Worm (Caenorhabditis elegans): ENCODE measurements around the gene rol-8.

The rol-8 gene

ce11 chrII:7562616-7563015 is 18.7 kb downstream of the rol-8 start:
- TF ChIP-seq nhr-120 (GFP tag; IDR thresholded peaks at IDR 0.05) (no peak), akir-1 (GFP tag; optimal IDR thresholded peaks at IDR 0.05) (no peak), ceh-100 (GFP tag; IDR thresholded peaks at IDR 0.05) (no peak), rcor-1 (GFP tag; IDR thresholded peaks at IDR 0.05) (no peak), cebp-1 (GFP tag; IDR thresholded peaks at IDR 0.05) (no peak), cebp-1 (tag; optimal IDR thresholded peaks at IDR 0.05) (no peak), rpc-1 (optimal IDR thresholded peaks at IDR 0.05) (no peak), rpc-1 (tag; optimal IDR thresholded peaks at IDR 0.05) (no peak), ZK185.1 (tag; optimal IDR thresholded peaks at IDR 0.05; ENCODE audit: poor library complexity, severe bottlenecking) (no peak), ceh-79 (tag; optimal IDR thresholded peaks at IDR 0.05) (no peak), nhr-80 (tag; optimal IDR thresholded peaks at IDR 0.05) (no peak), repo-1 (tag; optimal IDR thresholded peaks at IDR 0.05) (no peak), xnd-1 (tag; optimal IDR thresholded peaks at IDR 0.05) (no peak), dpff-1 (tag; optimal IDR thresholded peaks at IDR 0.05) (no peak)

ce11 chrII:7570305-7570704 is 26.4 kb downstream of the rol-8 start, which contains the start of gene F35D2.3:
Gene F35D2.3 (plus strand): TSS chrII:7570605.
- no peak for TF ChIP-seq pha-4 (tag; optimal IDR thresholded peaks at IDR 0.05)
- TF ChIP-seq mes-4 (tag; optimal IDR thresholded peaks at IDR 0.05): no peak
- TF ChIP-seq ztf-6 (GFP tag; IDR thresholded peaks at IDR 0.05): no peak
- TF ChIP-seq Y56A3A.18 (GFP tag; IDR thresholded peaks at IDR 0.05): no peak
- no peak for TF ChIP-seq tbp1 (GFP tag; optimal IDR thresholded peaks at IDR 0.05)
- TF ChIP-seq F33H1.4 (GFP tag; IDR thresholded peaks at IDR 0.05): no peak
- no peak for TF ChIP-seq egrh-3 (GFP tag; IDR thresholded peaks at IDR 0.05)
- no peak for TF ChIP-seq bed-2 (GFP tag; IDR thresholded peaks at IDR 0.05)
- no peak for TF ChIP-seq lir-1 (GFP tag; conservative IDR thresholded peaks at IDR 0.05)
- no peak for TF ChIP-seq C06A6.2 (GFP tag; conservative IDR thresholded peaks at IDR 0.05)

DNA sequence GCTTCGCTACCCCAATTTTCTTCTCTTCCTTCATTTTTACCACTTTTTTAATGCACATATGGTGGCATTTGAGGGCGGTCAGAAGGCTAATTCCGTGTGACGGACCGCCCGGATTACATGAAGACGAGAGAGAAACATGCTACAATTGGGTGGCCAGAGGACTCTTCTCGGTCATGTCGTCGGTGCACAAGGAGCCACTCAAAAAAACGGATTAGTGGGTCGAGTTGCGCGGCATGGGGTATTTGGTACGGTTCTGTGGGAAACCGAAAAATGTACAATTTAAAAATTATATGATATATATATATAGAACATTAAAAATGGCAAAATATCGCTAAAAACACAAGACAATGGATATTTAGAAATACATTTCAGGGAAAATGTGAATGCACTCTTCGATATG is 26.9 kb downstream of the rol-8 start:
- TF ChIP-seq C17E4.6 (GFP tag; IDR thresholded peaks at IDR 0.05) (no peak), ceh-40 (GFP tag; IDR thresholded peaks at IDR 0.05) (no peak), zim-3 (tag; optimal IDR thresholded peaks at IDR 0.05) (no peak), Y95B8A.8 (GFP tag; IDR thresholded peaks at IDR 0.05) (no peak), ztf-28 (GFP tag; IDR thresholded peaks at IDR 0.05) (no peak)

DNA sequence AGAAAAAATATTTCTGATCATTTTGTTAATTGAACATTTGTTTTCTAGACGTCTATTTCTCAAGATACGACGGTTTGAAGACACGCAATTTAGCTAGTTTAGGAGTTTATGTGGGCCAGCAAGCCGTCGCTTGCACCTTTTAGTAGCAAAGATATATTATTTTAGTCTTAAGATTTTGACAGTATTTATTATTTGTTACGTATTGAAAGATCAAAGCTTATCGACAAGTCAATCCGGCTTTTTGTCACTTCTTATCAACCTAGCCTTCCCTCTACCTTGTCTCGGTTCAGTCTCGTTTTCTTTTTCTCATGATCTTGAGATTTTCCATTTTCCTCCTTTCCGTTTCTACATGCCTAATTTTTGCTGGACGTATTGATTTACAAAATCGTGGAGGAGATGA is 30.2 kb downstream of the rol-8 start, which contains the start of gene F35D2.2:
TSS of gene F35D2.2 (plus strand) at position 301 of the 400 bp plus-strand sequence.
- TF ChIP-seq ceh-100 (GFP tag; IDR thresholded peaks at IDR 0.05): no peak
- TF ChIP-seq madf-3 (GFP tag; IDR thresholded peaks at IDR 0.05): no peak
- TF ChIP-seq F37B4.10 (GFP tag; IDR thresholded peaks at IDR 0.05): no peak
- TF ChIP-seq zfh-2 (GFP tag; conservative IDR thresholded peaks at IDR 0.05): no peak
- no peak for TF ChIP-seq zim-3 (tag; optimal IDR thresholded peaks at IDR 0.05)
- no peak for TF ChIP-seq egrh-3 (GFP tag; IDR thresholded peaks at IDR 0.05)
- TF ChIP-seq unc-130 (GFP tag; optimal IDR thresholded peaks at IDR 0.05): no peak
- no peak for TF ChIP-seq Y56A3A.18 (GFP tag; IDR thresholded peaks at IDR 0.05)
- TF ChIP-seq Y53G8AR.9 (GFP tag; conservative IDR thresholded peaks at IDR 0.05): no peak
- TF ChIP-seq B0261.1 (tag; optimal IDR thresholded peaks at IDR 0.05): no peak
- no peak for TF ChIP-seq C17E4.6 (GFP tag; IDR thresholded peaks at IDR 0.05)
- no peak for TF ChIP-seq lin-54 (GFP tag; optimal IDR thresholded peaks at IDR 0.05)
- TF ChIP-seq lin-35 (GFP tag; optimal IDR thresholded peaks at IDR 0.05): no peak
- TF ChIP-seq lir-1 (GFP tag; conservative IDR thresholded peaks at IDR 0.05): no peak
- no peak for TF ChIP-seq ztf-3 (GFP tag; optimal IDR thresholded peaks at IDR 0.05)
- TF ChIP-seq ceh-58 (GFP tag; IDR thresholded peaks at IDR 0.05): no peak
- no peak for TF ChIP-seq madf-8 (GFP tag; conservative IDR thresholded peaks at IDR 0.05)
- TF ChIP-seq nhr-27 (tag; optimal IDR thresholded peaks at IDR 0.05): no peak

Measured in whole organism, young adult.